Worm (Caenorhabditis elegans) whole organism, L2 larva: ENCODE measurements around the gene arx-6.

ENCODE experiments used
- aly-2 ChIP-seq: fragments of 150-350 bp; optimal IDR thresholded peaks from 2 replicates; lab custom pipeline; 2014; ENCODE audit warnings: missing biosample characterization, missing genetic modification characterization
- ceh-16 ChIP-seq: fragments of 150-350 bp; optimal IDR thresholded peaks from 2 replicates; lab custom pipeline; 2014; ENCODE audit warnings: missing biosample characterization, missing genetic modification characterization
- fos-1 ChIP-seq: fragments of 150-350 bp; optimal IDR thresholded peaks from 2 replicates; lab custom pipeline; 2014; ENCODE audit warnings: missing biosample characterization, missing genetic modification characterization
- lsy-2 ChIP-seq, 2 experiments: fragments of 150-350 bp in 1 of 2; sonication (generic microtip) in 1 of 2; optimal IDR thresholded peaks; 2 replicates each; lab custom pipeline; 2014 to 2017; ENCODE audit warnings: missing biosample characterization in 2 of 2, missing genetic modification characterization in 2 of 2
- nhr-10 ChIP-seq: sonication (generic microtip); optimal IDR thresholded peaks from 2 replicates; lab custom pipeline; 2017; ENCODE audit warnings: missing biosample characterization, missing genetic modification characterization
- nhr-129 ChIP-seq: fragments of 150-350 bp; optimal IDR thresholded peaks from 2 replicates; lab custom pipeline; 2014; ENCODE audit warnings: missing biosample characterization, missing genetic modification characterization
- nhr-23 ChIP-seq: fragments of 150-350 bp; optimal IDR thresholded peaks from 2 replicates; lab custom pipeline; 2014; ENCODE audit warnings: missing biosample characterization, missing genetic modification reagents, missing genetic modification characterization
- sma-3 ChIP-seq: sonication (generic microtip); optimal IDR thresholded peaks from 2 replicates; lab custom pipeline; 2016; ENCODE audit warnings: missing genetic modification reagents, missing genetic modification characterization, missing compliant biosample characterization
- snpc-4 ChIP-seq: fragments of 150-350 bp; optimal IDR thresholded peaks from 2 replicates; lab custom pipeline; 2014; ENCODE audit warnings: missing biosample characterization, missing genetic modification characterization
- unc-55 ChIP-seq: fragments of 150-350 bp; sonication (generic microtip); optimal IDR thresholded peaks from 3 replicates; lab custom pipeline; 2014; ENCODE audit warnings: missing biosample characterization, missing genetic modification reagents, missing genetic modification characterization
- unc-62 ChIP-seq: fragments of 150-350 bp; optimal IDR thresholded peaks from 2 replicates; lab custom pipeline; 2014; ENCODE audit warnings: missing biosample characterization, missing genetic modification reagents, missing genetic modification characterization
- ztf-4 ChIP-seq: fragments of 150-350 bp; optimal IDR thresholded peaks from 2 replicates; lab custom pipeline; 2014; ENCODE audit warnings: missing biosample characterization, missing genetic modification characterization

DNA sequence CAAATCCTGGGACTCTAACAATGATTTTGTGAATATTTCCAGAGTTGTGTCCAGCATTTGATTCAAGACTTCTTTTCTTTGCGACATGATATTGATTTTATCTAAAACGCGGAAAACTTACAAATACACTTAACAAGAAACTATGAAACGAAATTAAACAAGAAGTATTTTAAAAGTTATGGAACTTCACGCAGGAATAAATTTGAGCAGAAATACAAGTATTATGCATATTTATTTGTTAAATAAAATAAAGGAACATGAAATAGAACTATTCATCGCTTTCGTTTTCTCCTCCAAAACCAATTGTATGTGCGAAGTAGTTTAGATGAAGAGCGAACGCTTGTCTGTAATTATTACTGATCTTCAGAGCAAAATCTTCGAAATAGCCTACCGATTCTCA is 25.3 kb downstream of the arx-6 start, which contains the start of gene kbp-2:
- TF ChIP-seq ztf-4 (no peak), nhr-129 (tag; lab: Kevin White, UChicago) (no peak), snpc-4 (tag; lab: Kevin White, UChicago) (no peak), aly-2 (tag; lab: Kevin White, UChicago) (no peak), unc-62 (GFP tag; lab: Kevin White, UChicago) (no peak), fos-1 (tag; lab: Kevin White, UChicago) (no peak), lsy-2 (tag; optimal IDR thresholded peaks at IDR 0.05; lab: Kevin White, UChicago) (no peak), nhr-23 (tag; lab: Kevin White, UChicago) (no peak), sma-3 (GFP tag; lab: Kevin White, UChicago) (no peak), unc-55 (GFP tag; lab: Kevin White, UChicago) (no peak), ceh-16 (tag; lab: Kevin White, UChicago) (no peak), nhr-10 (tag; lab: Kevin White, UChicago) (no peak)
